Fruit fly (Drosophila melanogaster): Measurements from ENCODE around the gene Cap-H2.

- TF ChIP-seq h (optimal IDR thresholded peaks at IDR 0.05) (no peak), ttk (optimal IDR thresholded peaks at IDR 0.05) (no peak), Sin3A (optimal IDR thresholded peaks at IDR 0.05) (no peak), insv (optimal IDR thresholded peaks at IDR 0.05) (no peak)
These were observed 16.2 kb downstream of the Cap-H2 start, which contains the start of the genes CG45076, CG45078 and fau for dm6 chr3R:10777274-10777673.

Data from Kc167 (cell line).